Fruit fly (Drosophila melanogaster) whole organism, embryonic: ENCODE results near the gene east.

Experiments
- Adf1 ChIP-seq: fragments of 200-800 bp; sonication (Bioruptor generic); IDR thresholded peaks from 2 replicates; pipeline ENCODE4 v1.3.6; 2022; ENCODE audit warnings: missing biosample characterization, missing genetic modification characterization
- Blimp-1 ChIP-seq: fragments of 200-800 bp; sonication (Bioruptor generic); optimal IDR thresholded peaks from 3 replicates; lab custom pipeline; 2018; ENCODE audit warnings: missing biosample characterization, missing genetic modification characterization, mild to moderate bottlenecking, moderate library complexity, missing genetic modification reagents
- CG11560 ChIP-seq: fragments of 200-800 bp; sonication (Bioruptor generic); IDR thresholded peaks from 3 replicates; pipeline ENCODE4 v1.3.6; 2022; ENCODE audit warnings: missing biosample characterization, missing genetic modification characterization
- CG12391 ChIP-seq: fragments of 200-800 bp; sonication (Bioruptor generic); optimal IDR thresholded peaks from 3 replicates; lab custom pipeline; 2018; ENCODE audit warnings: missing biosample characterization, mild to moderate bottlenecking, missing genetic modification characterization, moderate library complexity
- CG12659 ChIP-seq: fragments of 200-800 bp; sonication (Bioruptor generic); optimal IDR thresholded peaks from 3 replicates; lab custom pipeline; 2017; ENCODE audit warnings: mild to moderate bottlenecking, missing biosample characterization, missing genetic modification reagents, missing genetic modification characterization
- CG14014 ChIP-seq: fragments of 200-800 bp; sonication (Bioruptor generic); IDR thresholded peaks from 2 replicates; pipeline ENCODE4 v1.3.6; 2022; ENCODE audit warnings: missing biosample characterization, missing genetic modification characterization
- CG14710 ChIP-seq: fragments of 200-800 bp; sonication (Bioruptor generic); optimal IDR thresholded peaks from 3 replicates; lab custom pipeline; 2019; ENCODE audit warnings: missing biosample characterization, mild to moderate bottlenecking, missing genetic modification characterization, moderate library complexity
- CG15514 ChIP-seq: fragments of 200-800 bp; sonication (Bioruptor generic); optimal IDR thresholded peaks from 3 replicates; lab custom pipeline; 2017; ENCODE audit warnings: missing biosample characterization, missing genetic modification characterization, mild to moderate bottlenecking, moderate library complexity, missing genetic modification reagents
- CG17829 ChIP-seq: fragments of 200-800 bp; optimal IDR thresholded peaks from 2 replicates; lab custom pipeline; 2019; ENCODE audit warnings: missing biosample characterization, mild to moderate bottlenecking, missing genetic modification characterization, moderate library complexity
- CG18476 ChIP-seq: fragments of 200-800 bp; sonication (Bioruptor generic); optimal IDR thresholded peaks from 2 replicates; lab custom pipeline; 2016; ENCODE audit warnings: missing biosample characterization, mild to moderate bottlenecking, missing genetic modification characterization
- CG31224 ChIP-seq: fragments of 200-800 bp; sonication (Bioruptor generic); IDR thresholded peaks from 2 replicates; pipeline ENCODE4 v1.3.6; 2022; ENCODE audit warnings: missing biosample characterization, missing genetic modification characterization
- CG33213 ChIP-seq: fragments of 200-800 bp; sonication (Bioruptor generic); optimal IDR thresholded peaks from 3 replicates; lab custom pipeline; 2016; ENCODE audit warnings: missing biosample characterization, missing genetic modification characterization
- CG34224 ChIP-seq: fragments of 200-800 bp; sonication (Bioruptor generic); IDR thresholded peaks from 3 replicates; pipeline ENCODE4 v1.3.6; 2022; ENCODE audit warnings: missing biosample characterization, missing genetic modification characterization; ENCODE audit not compliant: partially characterized antibody
- CG6683 ChIP-seq: fragments of 200-800 bp; sonication (Bioruptor generic); optimal IDR thresholded peaks from 2 replicates; lab custom pipeline; 2017; ENCODE audit warnings: missing biosample characterization, mild to moderate bottlenecking, missing genetic modification characterization, missing genetic modification reagents
- CG8388 ChIP-seq: fragments of 200-800 bp; sonication (Bioruptor generic); optimal IDR thresholded peaks from 2 replicates; lab custom pipeline; 2019; ENCODE audit warnings: missing biosample characterization, mild to moderate bottlenecking, missing genetic modification characterization, moderate library complexity
- CG8924 ChIP-seq: fragments of 200-800 bp; optimal IDR thresholded peaks from 3 replicates; lab custom pipeline; 2019; ENCODE audit warnings: missing biosample characterization, mild to moderate bottlenecking, missing genetic modification characterization, moderate library complexity
- CHES-1-like ChIP-seq: fragments of 200-800 bp; sonication (Bioruptor generic); optimal IDR thresholded peaks from 2 replicates; lab custom pipeline; 2016; ENCODE audit warnings: missing biosample characterization, missing genetic modification characterization
- CTCF ChIP-seq: fragments of 200-800 bp; sonication (Bioruptor generic); optimal IDR thresholded peaks from 2 replicates; lab custom pipeline; 2017; ENCODE audit warnings: missing biosample characterization, mild to moderate bottlenecking, missing genetic modification characterization, moderate library complexity
- Dfd ChIP-seq, 2 experiments: fragments of >200 bp; optimal IDR thresholded peaks; 2 replicates each; lab custom pipeline; 2017; ENCODE audit warnings: missing biosample characterization in 2 of 2, missing genetic modification characterization in 2 of 2
- Dll ChIP-seq: fragments of 200-800 bp; sonication (Bioruptor generic); IDR thresholded peaks from 4 replicates; pipeline ENCODE4 v1.3.6; 2022; ENCODE audit warnings: missing biosample characterization, missing genetic modification characterization; ENCODE audit not compliant: partially characterized antibody
- Doc3 ChIP-seq: fragments of 200-800 bp; sonication (Bioruptor generic); IDR thresholded peaks from 3 replicates; pipeline ENCODE4 v1.3.6; 2022; ENCODE audit warnings: missing biosample characterization, missing genetic modification characterization; ENCODE audit not compliant: partially characterized antibody
- E2f2 ChIP-seq: fragments of 200-800 bp; sonication (Bioruptor generic); IDR thresholded peaks from 2 replicates; pipeline ENCODE4 v1.3.6; 2022; ENCODE audit warnings: missing biosample characterization, missing genetic modification characterization
- Ets65A ChIP-seq: fragments of 200-800 bp; sonication (Bioruptor generic); peaks from one replicate; lab custom pipeline; 2016; ENCODE audit warnings: missing biosample characterization, missing genetic modification characterization
- Fer3 ChIP-seq: fragments of 200-800 bp; sonication (Bioruptor generic); optimal IDR thresholded peaks from 2 replicates; lab custom pipeline; 2018; ENCODE audit warnings: missing biosample characterization, mild to moderate bottlenecking, missing genetic modification characterization, moderate library complexity
- H15 ChIP-seq: fragments of 200-800 bp; sonication (Bioruptor generic); IDR thresholded peaks from 3 replicates; pipeline ENCODE4 v1.3.6; 2022; ENCODE audit warnings: missing biosample characterization, missing genetic modification characterization
- Hr51 ChIP-seq, 2 experiments: fragments of 200-800 bp; sonication (Bioruptor generic); optimal IDR thresholded peaks; 2 replicates in 1 of 2; 3 replicates in 1 of 2; lab custom pipeline; 2016 to 2018; ENCODE audit warnings: missing biosample characterization in 2 of 2, missing genetic modification characterization in 2 of 2, mild to moderate bottlenecking in 1 of 2, moderate library complexity in 1 of 2
- Med ChIP-seq: fragments of 200-800 bp; sonication (Bioruptor generic); peaks from one replicate; lab custom pipeline; 2016; ENCODE audit warnings: missing biosample characterization, missing genetic modification characterization, mild to moderate bottlenecking, inconsistent platforms, moderate library complexity
- Nf-YC ChIP-seq: fragments of 200-800 bp; optimal IDR thresholded peaks from 3 replicates; lab custom pipeline; 2019; ENCODE audit warnings: missing biosample characterization, mild to moderate bottlenecking, missing genetic modification characterization, moderate library complexity
- PHDP ChIP-seq: fragments of 200-800 bp; sonication (Bioruptor generic); optimal IDR thresholded peaks from 3 replicates; lab custom pipeline; 2018; ENCODE audit warnings: missing biosample characterization, mild to moderate bottlenecking, missing genetic modification characterization, moderate library complexity
- Xrp1 ChIP-seq: fragments of 200-800 bp; sonication (Bioruptor generic); IDR thresholded peaks from 2 replicates; pipeline ENCODE4 v1.3.6; 2022; ENCODE audit warnings: missing biosample characterization, missing genetic modification characterization
- ap ChIP-seq: fragments of 200-800 bp; sonication (Bioruptor generic); IDR thresholded peaks from 2 replicates; pipeline ENCODE4 v1.3.6; 2022; ENCODE audit warnings: missing biosample characterization, missing genetic modification characterization
- cato ChIP-seq: fragments of 200-800 bp; sonication (Bioruptor generic); optimal IDR thresholded peaks from 2 replicates; lab custom pipeline; 2016; ENCODE audit warnings: missing biosample characterization, missing genetic modification characterization, borderline replicate concordance
- chinmo ChIP-seq: fragments of 200-800 bp; sonication (Bioruptor generic); IDR thresholded peaks from 4 replicates; pipeline ENCODE4 v1.3.6; 2022; ENCODE audit warnings: missing biosample characterization, missing genetic modification characterization; ENCODE audit not compliant: partially characterized antibody
- ci ChIP-seq: fragments of 200-800 bp; sonication (Bioruptor generic); IDR thresholded peaks from 3 replicates; pipeline ENCODE4 v1.3.6; 2022; ENCODE audit warnings: missing biosample characterization, missing genetic modification characterization
- croc ChIP-seq: fragments of 200-800 bp; sonication (Bioruptor generic); conservative IDR thresholded peaks from 3 replicates; pipeline ENCODE4 v1.3.6; 2022; ENCODE audit warnings: missing biosample characterization, missing genetic modification characterization
- crol ChIP-seq: fragments of 200-800 bp; sonication (Bioruptor generic); IDR thresholded peaks from 2 replicates; pipeline ENCODE4 v1.3.6; 2022; ENCODE audit warnings: missing biosample characterization, missing genetic modification characterization
- da ChIP-seq: fragments of 200-800 bp; sonication (Bioruptor generic); optimal IDR thresholded peaks from 2 replicates; lab custom pipeline; 2016; ENCODE audit warnings: missing biosample characterization, missing genetic modification characterization
- eyg ChIP-seq: fragments of 200-800 bp; sonication (Bioruptor generic); optimal IDR thresholded peaks from 3 replicates; lab custom pipeline; 2016; ENCODE audit warnings: missing biosample characterization, missing genetic modification characterization
- gce ChIP-seq: fragments of 200-800 bp; sonication (Bioruptor generic); IDR thresholded peaks from 3 replicates; pipeline ENCODE4 v1.3.6; 2022; ENCODE audit warnings: missing biosample characterization, missing genetic modification characterization
- klu ChIP-seq: fragments of 200-800 bp; sonication (Bioruptor generic); IDR thresholded peaks from 2 replicates; pipeline ENCODE4 v1.3.6; 2022; ENCODE audit warnings: missing biosample characterization, missing genetic modification characterization
- mld ChIP-seq: fragments of 200-800 bp; sonication (Bioruptor generic); IDR thresholded peaks from 3 replicates; pipeline ENCODE4 v1.3.6; 2022; ENCODE audit warnings: missing biosample characterization, missing genetic modification characterization; ENCODE audit not compliant: partially characterized antibody
- peb ChIP-seq: fragments of 200-800 bp; sonication (Bioruptor generic); IDR thresholded peaks from 2 replicates; pipeline ENCODE4 v1.3.6; 2022; ENCODE audit warnings: missing biosample characterization, missing genetic modification characterization
- pfk ChIP-seq: fragments of 200-800 bp; sonication (Bioruptor generic); optimal IDR thresholded peaks from 2 replicates; lab custom pipeline; 2018; ENCODE audit warnings: missing biosample characterization, mild to moderate bottlenecking, missing genetic modification characterization, moderate library complexity
- pho ChIP-seq: fragments of 200-800 bp; sonication (Bioruptor generic); optimal IDR thresholded peaks from 2 replicates; lab custom pipeline; 2016; ENCODE audit warnings: missing biosample characterization, missing genetic modification characterization
- ro ChIP-seq: fragments of 200-800 bp; sonication (Bioruptor generic); IDR thresholded peaks from 2 replicates; pipeline ENCODE4 v1.3.6; 2022; ENCODE audit warnings: missing biosample characterization, missing genetic modification characterization
- sens ChIP-seq: fragments of 200-800 bp; sonication (Bioruptor generic); peaks from one replicate; lab custom pipeline; 2016; ENCODE audit warnings: missing biosample characterization, missing genetic modification characterization
- sima ChIP-seq: fragments of 200-800 bp; sonication (Bioruptor generic); optimal IDR thresholded peaks from 2 replicates; lab custom pipeline; 2016; ENCODE audit warnings: missing biosample characterization, missing genetic modification characterization
- tio ChIP-seq: fragments of 200-800 bp; sonication (Bioruptor generic); optimal IDR thresholded peaks from 2 replicates; lab custom pipeline; 2017; ENCODE audit warnings: missing biosample characterization, missing genetic modification characterization, inconsistent platforms
- vvl ChIP-seq: fragments of 200-800 bp; sonication (Bioruptor generic); IDR thresholded peaks from 2 replicates; pipeline ENCODE4 v1.3.6; 2022; ENCODE audit warnings: missing biosample characterization, missing genetic modification characterization

Gene east

DNA sequence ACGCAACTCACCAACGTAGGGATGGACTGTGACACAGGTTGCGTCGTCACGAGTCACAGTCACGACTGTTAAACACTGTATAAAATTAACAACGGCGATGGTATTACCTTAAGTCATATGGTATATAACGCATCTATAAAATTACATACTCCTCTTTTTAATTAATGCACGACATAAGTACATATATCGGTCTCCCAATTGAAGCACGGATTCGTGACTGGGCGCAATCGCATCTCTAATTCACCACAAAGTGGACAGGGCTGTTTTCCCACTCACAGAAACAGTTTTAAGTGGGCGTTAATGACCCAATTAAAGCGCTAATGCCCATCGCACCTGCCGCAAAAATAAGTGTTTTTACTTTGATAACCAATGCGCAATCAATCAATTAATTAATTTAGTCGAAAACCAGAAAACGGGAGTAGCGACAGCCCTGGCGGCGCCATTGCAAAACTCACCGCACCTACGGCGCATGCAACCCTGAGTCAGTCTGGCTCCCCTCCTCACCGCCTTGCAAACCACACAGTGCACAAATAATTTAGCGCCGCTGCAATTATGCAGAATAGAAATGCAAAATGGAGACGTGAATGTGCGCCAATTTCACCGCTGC lies 30.8 kb downstream of the east start, which contains the start of gene CG4313 (continued):
- TF ChIP-seq CG12659 (GFP tag; lab: Kevin White, UChicago) (peak; percentile 59), CG15514 (GFP tag; lab: Kevin White, UChicago) (peak; percentile 49), ap (peak; percentile 46), Xrp1 (GFP tag; lab: Robert Waterston, UW) (peak; percentile 67; the same call in 1 of the 2 replicates), Hr51 (GFP tag; optimal IDR thresholded peaks at IDR 0.05; lab: Kevin White, UChicago) (peak; percentile 51 to 69), H15 (GFP tag; lab: Robert Waterston, UW) (0 out of 3 replicates have a peak, but pooled peaks have one; percentile 54), gce (GFP tag; lab: Robert Waterston, UW) (0 out of 3 replicates have a peak, but pooled peaks have one; percentile 30), CG17829 (tag; lab: Kevin White, UChicago) (peak; percentile 66), ro (GFP tag; lab: Robert Waterston, UW) (no peak), Adf1 (0 out of 2 replicates have a peak, but pooled peaks have one; percentile 17), mld (GFP tag; lab: Robert Waterston, UW) (peak; percentile 74; the same call in 2 of the 3 replicates), CG6683 (GFP tag; lab: Kevin White, UChicago) (no peak), CG8924 (tag; lab: Kevin White, UChicago) (peak; percentile 70), Med (peak; percentile 95), CHES-1-like (GFP tag; lab: Kevin White, UChicago) (peak; percentile 77), Doc3 (peak; percentile 92), CG14014 (GFP tag; lab: Robert Waterston, UW) (peak; percentile 76), sima (GFP tag; lab: Kevin White, UChicago) (no peak), Dfd (GFP tag; optimal IDR thresholded peaks at IDR 0.05; lab: Kevin White, UChicago) (no peak), tio (GFP tag; lab: Kevin White, UChicago) (peak; percentile 26), da (GFP tag; lab: Kevin White, UChicago) (peak; percentile 20), Nf-YC (tag; lab: Kevin White, UChicago) (peak; percentile 72), croc (peak; percentile 56; the same call in 1 of the 3 replicates), CG8388 (peak; percentile 39), CTCF (no peak), pho (GFP tag; lab: Kevin White, UChicago) (peak; percentile 62), peb (no peak), CG12391 (tag; lab: Kevin White, UChicago) (peak; percentile 74), chinmo (peak; percentile 41; the same call in 1 of the 4 replicates), CG31224 (peak; percentile 56; the same call in 1 of the 2 replicates), cato (GFP tag; lab: Kevin White, UChicago) (peak; percentile 35), vvl (GFP tag; lab: Robert Waterston, UW) (peak; percentile 55), CG18476 (GFP tag; lab: Kevin White, UChicago) (peak; percentile 45), CG34224 (GFP tag; lab: Robert Waterston, UW) (peak; percentile 89), PHDP (tag; lab: Kevin White, UChicago) (peak; percentile 52), sens (peak; percentile 97), Dll (GFP tag; lab: Robert Waterston, UW) (peak; percentile 95), CG33213 (GFP tag; lab: Kevin White, UChicago) (peak; percentile 24), ci (peak; percentile 49; the same call in 1 of the 3 replicates), klu (peak; percentile 73), crol (GFP tag; lab: Robert Waterston, UW) (no peak), CG11560 (tag; lab: Robert Waterston, UW) (peak; percentile 64; the same call in 2 of the 3 replicates), CG14710 (tag; lab: Kevin White, UChicago) (peak; percentile 70), E2f2 (GFP tag; lab: Robert Waterston, UW) (peak; percentile 46; the same call in 1 of the 2 replicates), eyg (GFP tag; lab: Kevin White, UChicago) (peak; percentile 44), pfk (no peak), Fer3 (tag; lab: Kevin White, UChicago) (peak; percentile 72), Blimp-1 (peak; percentile 44), Ets65A (GFP tag; lab: Kevin White, UChicago) (peak; percentile 94)
